Worm (Caenorhabditis elegans) whole organism, L3 larva: ENCODE measurements around the gene pgp-14.

Experiments
- R02D3.7 ChIP-seq: fragments of 150-350 bp; optimal IDR thresholded peaks from 2 replicates; lab custom pipeline; 2014; ENCODE audit warnings: missing biosample characterization, missing genetic modification characterization
- ZK546.5 ChIP-seq: sonication (generic microtip); optimal IDR thresholded peaks from 2 replicates; lab custom pipeline; 2017; ENCODE audit warnings: missing biosample characterization, missing genetic modification characterization
- ama-1 ChIP-seq: fragments of 150-350 bp; optimal IDR thresholded peaks from 2 replicates; lab custom pipeline; 2018
- ceh-16 ChIP-seq: sonication (generic microtip); optimal IDR thresholded peaks from 2 replicates; lab custom pipeline; 2017; ENCODE audit warnings: missing biosample characterization, missing genetic modification characterization
- ceh-28 ChIP-seq: fragments of 150-350 bp; optimal IDR thresholded peaks from 2 replicates; lab custom pipeline; 2014; ENCODE audit warnings: missing biosample characterization, missing genetic modification reagents, missing genetic modification characterization
- ceh-82 ChIP-seq: fragments of 150-350 bp; optimal IDR thresholded peaks from 2 replicates; lab custom pipeline; 2014; ENCODE audit warnings: missing biosample characterization, missing genetic modification characterization
- ceh-9 ChIP-seq: sonication (generic microtip); optimal IDR thresholded peaks from 2 replicates; lab custom pipeline; 2018; ENCODE audit warnings: missing biosample characterization, missing genetic modification characterization
- egl-5 ChIP-seq: fragments of 150-350 bp; optimal IDR thresholded peaks from 2 replicates; lab custom pipeline; 2017; ENCODE audit warnings: missing biosample characterization, missing genetic modification reagents, missing genetic modification characterization, inconsistent platforms
- elt-1 ChIP-seq: fragments of 150-350 bp; optimal IDR thresholded peaks from 2 replicates; lab custom pipeline; 2014; ENCODE audit warnings: missing biosample characterization, missing genetic modification characterization
- elt-2 ChIP-seq: sonication (generic microtip); optimal IDR thresholded peaks from 2 replicates; lab custom pipeline; 2016; ENCODE audit warnings: missing genetic modification reagents, mild to moderate bottlenecking, missing genetic modification characterization, missing compliant biosample characterization
- elt-3 ChIP-seq, 3 experiments: fragments of 150-350 bp in 1 of 3; sonication (generic microtip) in 2 of 3; optimal IDR thresholded peaks; 2 replicates in 2 of 3; 4 replicates in 1 of 3; lab custom pipeline; 2014 to 2017; ENCODE audit warnings: missing biosample characterization in 3 of 3, missing genetic modification characterization in 3 of 3
- eor-1 ChIP-seq, 2 experiments: fragments of 150-350 bp; optimal IDR thresholded peaks; 2 replicates each; lab custom pipeline; 2014 to 2018; ENCODE audit warnings: missing biosample characterization in 2 of 2, missing genetic modification characterization in 2 of 2
- fkh-10 ChIP-seq: sonication (generic microtip); optimal IDR thresholded peaks from 2 replicates; lab custom pipeline; 2017; ENCODE audit warnings: missing biosample characterization, missing genetic modification reagents, missing genetic modification characterization
- fos-1 ChIP-seq: fragments of 150-350 bp; optimal IDR thresholded peaks from 2 replicates; lab custom pipeline; 2014; ENCODE audit warnings: missing biosample characterization, missing genetic modification characterization
- jun-1 ChIP-seq: fragments of 150-350 bp; optimal IDR thresholded peaks from 2 replicates; lab custom pipeline; 2014; ENCODE audit warnings: missing biosample characterization, missing genetic modification reagents, missing genetic modification characterization
- lin-15B ChIP-seq: fragments of 150-350 bp; optimal IDR thresholded peaks from 2 replicates; lab custom pipeline; 2014; ENCODE audit warnings: missing biosample characterization, missing genetic modification characterization
- lsy-12 ChIP-seq: sonication (generic microtip); optimal IDR thresholded peaks from 2 replicates; lab custom pipeline; 2016; ENCODE audit warnings: mild to moderate bottlenecking, missing genetic modification characterization, missing compliant biosample characterization
- mdl-1 ChIP-seq: fragments of 150-350 bp; optimal IDR thresholded peaks from 2 replicates; lab custom pipeline; 2014; ENCODE audit warnings: missing biosample characterization, missing genetic modification characterization
- mml-1 ChIP-seq: fragments of 150-350 bp; sonication (generic microtip); optimal IDR thresholded peaks from 3 replicates; lab custom pipeline; 2014; ENCODE audit warnings: missing biosample characterization, missing genetic modification characterization
- nfya-1 ChIP-seq: sonication (generic microtip); optimal IDR thresholded peaks from 2 replicates; lab custom pipeline; 2017; ENCODE audit warnings: missing genetic modification characterization, mild to moderate bottlenecking, missing compliant biosample characterization, antibody characterized with exemption, moderate library complexity; ENCODE audit not compliant: insufficient read depth
- nhr-11 ChIP-seq: fragments of 150-350 bp; optimal IDR thresholded peaks from 2 replicates; lab custom pipeline; 2014; ENCODE audit warnings: missing biosample characterization, missing genetic modification characterization
- nhr-237 ChIP-seq: fragments of 150-350 bp; optimal IDR thresholded peaks from 2 replicates; lab custom pipeline; 2014; ENCODE audit warnings: missing biosample characterization, missing genetic modification characterization
- nhr-25 ChIP-seq: sonication (generic microtip); optimal IDR thresholded peaks from 2 replicates; lab custom pipeline; 2017; ENCODE audit warnings: missing biosample characterization, missing genetic modification characterization
- nhr-28 ChIP-seq: fragments of 150-350 bp; optimal IDR thresholded peaks from 2 replicates; lab custom pipeline; 2014; ENCODE audit warnings: missing biosample characterization, missing genetic modification characterization
- nhr-43 ChIP-seq: sonication (generic microtip); optimal IDR thresholded peaks from 2 replicates; lab custom pipeline; 2016; ENCODE audit warnings: mild to moderate bottlenecking, missing genetic modification characterization, missing compliant biosample characterization; ENCODE audit not compliant: poor library complexity, severe bottlenecking
- nhr-76 ChIP-seq: fragments of 150-350 bp; sonication (generic microtip); optimal IDR thresholded peaks from 5 replicates; lab custom pipeline; 2014; ENCODE audit warnings: missing biosample characterization, missing genetic modification characterization
- nhr-77 ChIP-seq: fragments of 150-350 bp; optimal IDR thresholded peaks from 2 replicates; lab custom pipeline; 2014; ENCODE audit warnings: missing biosample characterization, missing genetic modification characterization
- pha-4 ChIP-seq: fragments of 150-350 bp; optimal IDR thresholded peaks from 2 replicates; lab custom pipeline; 2014; ENCODE audit warnings: missing biosample characterization, missing genetic modification reagents, missing genetic modification characterization
- pqm-1 ChIP-seq: fragments of 150-350 bp; optimal IDR thresholded peaks from 2 replicates; lab custom pipeline; 2017; ENCODE audit warnings: missing biosample characterization, missing genetic modification characterization, inconsistent platforms
- skn-1 ChIP-seq: fragments of 150-350 bp; optimal IDR thresholded peaks from 2 replicates; lab custom pipeline; 2014; ENCODE audit warnings: missing biosample characterization, missing genetic modification characterization
- snpc-4 ChIP-seq: fragments of 150-350 bp; optimal IDR thresholded peaks from 2 replicates; lab custom pipeline; 2014; ENCODE audit warnings: missing biosample characterization, missing genetic modification characterization
- tbx-2 ChIP-seq: sonication (generic microtip); optimal IDR thresholded peaks from 2 replicates; lab custom pipeline; 2016; ENCODE audit warnings: mild to moderate bottlenecking, missing genetic modification characterization, missing compliant biosample characterization
- zag-1 ChIP-seq: fragments of 150-350 bp; optimal IDR thresholded peaks from 2 replicates; lab custom pipeline; 2014; ENCODE audit warnings: missing biosample characterization, missing genetic modification characterization
- ztf-11 ChIP-seq: fragments of 150-350 bp; optimal IDR thresholded peaks from 2 replicates; lab custom pipeline; 2014; ENCODE audit warnings: missing biosample characterization, missing genetic modification characterization
- ztf-4 ChIP-seq: fragments of 150-350 bp; optimal IDR thresholded peaks from 2 replicates; lab custom pipeline; 2014; ENCODE audit warnings: missing biosample characterization, missing genetic modification characterization

The pgp-14 gene

ce11 chrX:12738454-12738853 lies 10.9 kb downstream of the pgp-14 start, which contains the start of gene pgp-13:
TSS of gene pgp-13 (plus strand) at chrX:12738754.
- no peak for TF ChIP-seq nhr-25
- no peak for TF ChIP-seq zag-1
- no peak for TF ChIP-seq skn-1 (tag; lab: Kevin White, UChicago)
- no peak for TF ChIP-seq ztf-4 (tag; lab: Kevin White, UChicago)
- TF ChIP-seq egl-5 = no peak
- no peak for TF ChIP-seq nhr-76 (tag; lab: Kevin White, UChicago)
- TF ChIP-seq tbx-2 = no peak
- TF ChIP-seq R02D3.7 (tag; lab: Kevin White, UChicago) = no peak
- no peak for TF ChIP-seq mml-1 (tag; lab: Kevin White, UChicago)
- no peak for TF ChIP-seq nhr-237 (tag; lab: Kevin White, UChicago)
- no peak for TF ChIP-seq lsy-12
- no peak for TF ChIP-seq fos-1 (tag; lab: Kevin White, UChicago)
- no peak for TF ChIP-seq ceh-28 (tag; lab: Kevin White, UChicago)
- no peak for TF ChIP-seq lin-15B
- TF ChIP-seq ama-1 (lab: Kevin White, UChicago) = no peak
- TF ChIP-seq eor-1 (tag; optimal IDR thresholded peaks at IDR 0.05; lab: Kevin White, UChicago) = no peak
- no peak for TF ChIP-seq elt-1 (tag; lab: Kevin White, UChicago)
- TF ChIP-seq snpc-4 = no peak
- no peak for TF ChIP-seq ceh-9
- TF ChIP-seq ceh-82 (tag; lab: Kevin White, UChicago) = no peak
- TF ChIP-seq, all 47 proteins: peak for 0

ce11 chrX:12731188-12731857 lies 18.1 kb downstream of the pgp-14 start, which contains the start of gene pgp-12:
TSS of gene pgp-12 (plus strand) at chrX:12731807.
- TF ChIP-seq jun-1 (tag; lab: Kevin White, UChicago) = no peak
- TF ChIP-seq mdl-1 (tag; lab: Kevin White, UChicago) = no peak
- TF ChIP-seq nhr-43 (tag; lab: Kevin White, UChicago) = no peak
- TF ChIP-seq pqm-1 (tag; lab: Kevin White, UChicago) = peak; percentile 51
- TF ChIP-seq elt-2 (tag; lab: Kevin White, UChicago) = peak; percentile 49
- TF ChIP-seq nhr-77 (tag; lab: Kevin White, UChicago) = no peak

- TF ChIP-seq skn-1 (tag; lab: Kevin White, UChicago) = no peak
- TF ChIP-seq pha-4 (tag; lab: Kevin White, UChicago) = no peak
- TF ChIP-seq ceh-16 (tag; lab: Kevin White, UChicago) = no peak
- no peak for TF ChIP-seq nhr-28 (tag; lab: Kevin White, UChicago)
Measured at ce11 chrX:12730075-12730474, 19.3 kb downstream of the pgp-14 start.

- TF ChIP-seq nhr-77 (tag; lab: Kevin White, UChicago) = no peak
- TF ChIP-seq tbx-2 = no peak
- TF ChIP-seq ceh-9 = no peak
- no peak for TF ChIP-seq nhr-11
- no peak for TF ChIP-seq fkh-10 (GFP tag; lab: Kevin White, UChicago)
- no peak for TF ChIP-seq eor-1 (tag; optimal IDR thresholded peaks at IDR 0.05; lab: Kevin White, UChicago)
- no peak for TF ChIP-seq ztf-11 (tag; lab: Kevin White, UChicago)
- TF ChIP-seq mdl-1 (tag; lab: Kevin White, UChicago) = no peak
- no peak for TF ChIP-seq jun-1 (tag; lab: Kevin White, UChicago)
- TF ChIP-seq ama-1 (lab: Kevin White, UChicago) = no peak
- TF ChIP-seq snpc-4 = no peak
- TF ChIP-seq nhr-237 (tag; lab: Kevin White, UChicago) = no peak
- no peak for TF ChIP-seq ztf-4 (tag; lab: Kevin White, UChicago)
- TF ChIP-seq elt-3 (tag; optimal IDR thresholded peaks at IDR 0.05; lab: Kevin White, UChicago) = no peak
- TF ChIP-seq ceh-16 (tag; lab: Kevin White, UChicago) = no peak
- TF ChIP-seq ZK546.5 = no peak
Measured at ce11 chrX:12726129-12726528, 23.3 kb downstream of the pgp-14 start.

- TF ChIP-seq pha-4 (tag; lab: Kevin White, UChicago) = peak; percentile 67
- no peak for TF ChIP-seq nhr-25
- TF ChIP-seq ceh-9 = no peak
- no peak for TF ChIP-seq pqm-1 (tag; lab: Kevin White, UChicago)
- TF ChIP-seq nfya-1 (tag; lab: Kevin White, UChicago) = no peak
Measured at ce11 chrX:12721429-12721828, 28.0 kb downstream of the pgp-14 start.
